Worm (Caenorhabditis elegans): ENCODE data around the gene F07E5.8.

DNA sequence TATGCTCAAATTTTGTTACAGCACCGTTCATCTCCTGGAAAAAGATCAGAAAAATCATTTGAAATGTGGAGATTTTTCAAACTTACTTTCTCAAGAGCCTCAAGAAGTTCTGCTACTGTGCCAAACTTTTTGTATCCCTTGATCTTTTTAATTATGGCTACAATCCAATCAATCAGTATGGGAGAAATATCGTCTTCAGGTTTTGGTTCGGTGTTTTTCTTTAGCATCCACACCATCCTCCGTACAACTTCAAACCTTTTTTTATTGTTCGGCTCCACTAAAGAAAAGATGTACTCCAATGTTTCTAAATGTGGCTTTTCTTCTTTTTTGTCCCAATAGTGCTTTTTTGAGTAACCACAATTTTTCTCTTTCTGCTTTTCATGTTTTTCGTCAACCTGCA is 1.1 kb upstream of the F07E5.8 start:
- TF ChIP-seq pqm-1 (tag; optimal IDR thresholded peaks at IDR 0.05) (no peak), lin-35 (GFP tag; optimal IDR thresholded peaks at IDR 0.05) (no peak), nhr-237 (tag; optimal IDR thresholded peaks at IDR 0.05) (no peak), ceh-82 (tag; optimal IDR thresholded peaks at IDR 0.05) (no peak), efl-1 (optimal IDR thresholded peaks at IDR 0.05) (no peak), efl-1 (GFP tag; optimal IDR thresholded peaks at IDR 0.05 in 1 of 2) (no peak), lin-13 (GFP tag; optimal IDR thresholded peaks at IDR 0.05) (no peak), sup-37 (GFP tag; optimal IDR thresholded peaks at IDR 0.05) (no peak), alr-1 (tag; optimal IDR thresholded peaks at IDR 0.05; ENCODE audit: borderline replicate concordance) (no peak), nhr-20 (tag; optimal IDR thresholded peaks at IDR 0.05) (no peak), ceh-8 (GFP tag; optimal IDR thresholded peaks at IDR 0.05) (no peak), skn-1 (tag; optimal IDR thresholded peaks at IDR 0.05) (no peak), ces-1 (GFP tag; optimal IDR thresholded peaks at IDR 0.05) (no peak), fos-1 (tag; optimal IDR thresholded peaks at IDR 0.05) (no peak), irx-1 (tag; optimal IDR thresholded peaks at IDR 0.05) (no peak)

Measured in whole organism, L1 larva.